Worm (Caenorhabditis elegans): Measurements from ENCODE around the gene Y6G8.6.

Y6G8.6 gene

DNA sequence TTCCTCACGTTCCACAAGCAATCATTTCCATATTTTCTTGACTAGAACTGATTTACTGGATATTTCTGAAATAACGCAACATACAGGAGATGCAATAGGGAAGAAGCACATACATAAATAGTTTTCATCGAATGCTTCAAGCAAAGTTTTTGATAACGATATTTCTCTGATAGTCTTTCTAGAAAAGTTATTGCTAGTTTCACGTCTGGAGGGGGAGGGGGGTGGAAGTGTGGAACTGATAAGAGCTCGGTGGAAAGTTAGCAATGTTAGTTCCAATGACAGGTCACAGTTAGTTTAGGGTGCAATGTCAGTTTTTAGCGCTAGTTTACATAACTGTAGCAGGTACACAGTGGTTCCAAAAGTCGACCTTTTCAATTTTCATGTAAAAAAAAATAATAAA, at the start of gene Y6G8.6:
Gene Y6G8.6 (minus strand): TSS at position 98 of the 400 bp plus-strand sequence.
- no peak for TF ChIP-seq ztf-29 (GFP tag; IDR thresholded peaks at IDR 0.05)
- TF ChIP-seq klf-2 (GFP tag; conservative IDR thresholded peaks at IDR 0.05), result no peak
- no peak for TF ChIP-seq med-1 (GFP tag; optimal IDR thresholded peaks at IDR 0.05; ENCODE audit: insufficient read depth)
- no peak for TF ChIP-seq flt-1 (GFP tag; IDR thresholded peaks at IDR 0.05)

DNA sequence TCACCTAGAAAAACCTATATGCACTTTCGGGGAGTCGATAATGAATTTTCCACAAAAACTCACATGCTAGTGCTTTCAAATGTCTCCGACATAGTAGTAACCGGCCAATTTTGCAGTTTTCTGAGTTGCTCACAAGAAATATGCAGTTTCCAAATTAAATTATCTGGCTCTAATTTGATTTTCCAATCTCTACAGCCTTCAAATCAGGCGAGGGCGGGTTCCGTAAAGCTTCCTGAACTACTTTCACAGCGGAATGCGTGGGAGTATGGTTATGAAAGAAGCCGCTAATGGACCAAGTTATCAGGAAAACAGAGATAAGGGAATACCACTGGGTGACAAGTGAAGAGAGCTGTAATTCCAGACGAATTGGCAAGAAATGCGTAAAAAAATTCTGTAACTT, 49.2 kb upstream of the Y6G8.6 start, which contains the start of gene F59A1.11:
Gene F59A1.11 (minus strand): TSS at position 101 of the 400 bp plus-strand sequence.
- TF ChIP-seq med-1 (GFP tag; optimal IDR thresholded peaks at IDR 0.05; ENCODE audit: insufficient read depth) (no peak), ztf-23 (GFP tag; IDR thresholded peaks at IDR 0.05) (no peak), klf-2 (GFP tag; conservative IDR thresholded peaks at IDR 0.05) (no peak), cog-1 (tag; optimal IDR thresholded peaks at IDR 0.05) (no peak), ztf-29 (GFP tag; IDR thresholded peaks at IDR 0.05) (no peak), T22C8.4 (GFP tag; IDR thresholded peaks at IDR 0.05) (no peak), flt-1 (GFP tag; IDR thresholded peaks at IDR 0.05) (no peak), tab-1 (GFP tag; IDR thresholded peaks at IDR 0.05) (no peak), ref-1 (GFP tag; conservative IDR thresholded peaks at IDR 0.05) (no peak)

DNA sequence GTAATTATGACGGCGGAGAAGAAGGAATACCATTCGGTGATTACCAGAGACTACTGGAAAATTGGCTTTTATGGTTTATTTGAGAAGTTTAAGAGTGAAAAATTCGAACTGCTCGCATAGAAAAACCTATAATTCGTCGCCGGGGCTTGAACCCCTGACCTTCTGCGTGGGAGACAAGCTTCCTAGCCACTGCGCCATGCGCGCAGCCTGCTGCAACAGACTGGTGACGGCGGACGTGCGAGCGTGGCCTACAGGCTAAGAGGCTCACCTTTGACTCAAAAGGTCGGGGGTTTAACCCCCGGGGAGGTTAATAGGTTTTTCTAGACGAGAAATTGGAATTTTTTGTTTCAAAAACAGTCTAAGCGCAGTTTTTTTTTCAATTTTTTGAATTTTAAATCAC, 47.7 kb upstream of the Y6G8.6 start:
- TF ChIP-seq ztf-23 (GFP tag; IDR thresholded peaks at IDR 0.05), result no peak
- no peak for TF ChIP-seq med-1 (GFP tag; optimal IDR thresholded peaks at IDR 0.05; ENCODE audit: insufficient read depth)
- TF ChIP-seq flt-1 (GFP tag; IDR thresholded peaks at IDR 0.05), result no peak
- no peak for TF ChIP-seq cog-1 (tag; optimal IDR thresholded peaks at IDR 0.05)
- no peak for TF ChIP-seq ref-1 (GFP tag; conservative IDR thresholded peaks at IDR 0.05)
- no peak for TF ChIP-seq tab-1 (GFP tag; IDR thresholded peaks at IDR 0.05)
- no peak for TF ChIP-seq ztf-29 (GFP tag; IDR thresholded peaks at IDR 0.05)
- no peak for TF ChIP-seq T22C8.4 (GFP tag; IDR thresholded peaks at IDR 0.05)
- no peak for TF ChIP-seq klf-2 (GFP tag; conservative IDR thresholded peaks at IDR 0.05)

DNA sequence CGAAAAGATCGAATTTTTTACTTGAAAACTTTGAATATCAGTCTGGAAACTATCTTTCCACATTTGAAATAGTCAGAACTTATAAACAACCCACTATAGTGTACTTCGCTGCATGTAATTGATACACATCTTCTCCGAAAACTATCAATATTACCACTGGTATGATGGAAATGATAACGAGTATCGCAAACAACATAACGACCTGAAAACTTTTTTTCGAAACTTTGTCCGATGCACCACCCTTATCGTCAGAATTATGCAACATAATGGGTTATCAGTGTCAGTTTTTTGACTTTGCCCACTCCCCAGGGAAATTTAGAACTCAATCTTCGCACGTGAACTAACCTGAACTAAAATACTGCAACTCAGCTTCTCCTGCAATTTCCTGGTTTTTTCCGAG, 45.6 kb upstream of the Y6G8.6 start:
- TF ChIP-seq cog-1 (tag; optimal IDR thresholded peaks at IDR 0.05), result no peak
- TF ChIP-seq ztf-29 (GFP tag; IDR thresholded peaks at IDR 0.05), result no peak
- TF ChIP-seq T22C8.4 (GFP tag; IDR thresholded peaks at IDR 0.05), result no peak

DNA sequence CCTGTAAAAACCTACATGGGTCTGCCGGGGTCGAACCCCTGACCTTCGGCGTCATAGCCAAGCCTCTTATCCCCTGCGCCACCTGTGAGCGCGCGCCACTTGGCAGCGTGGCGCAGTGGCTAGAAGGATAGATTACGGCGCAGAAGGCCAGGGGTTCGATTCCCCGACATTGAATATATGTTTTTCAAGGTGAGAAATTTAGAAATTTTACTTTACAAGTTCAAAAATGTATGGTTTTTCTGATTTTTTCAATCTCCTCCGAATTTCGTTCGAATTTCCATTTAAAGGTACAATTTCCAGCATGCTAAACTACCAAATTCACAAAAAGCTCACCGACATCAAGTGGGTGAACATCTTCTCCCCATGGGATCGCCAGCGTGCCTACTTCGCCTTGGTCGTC, 43.3 kb upstream of the Y6G8.6 start, which contains the start of gene dgat-2:
Gene dgat-2 (plus strand): TSS at position 301 of the 400 bp plus-strand sequence.
- TF ChIP-seq tab-1 (GFP tag; IDR thresholded peaks at IDR 0.05), result no peak
- TF ChIP-seq med-1 (GFP tag; optimal IDR thresholded peaks at IDR 0.05; ENCODE audit: insufficient read depth), result no peak
- TF ChIP-seq klf-2 (GFP tag; conservative IDR thresholded peaks at IDR 0.05), result no peak
- no peak for TF ChIP-seq ztf-29 (GFP tag; IDR thresholded peaks at IDR 0.05)
- no peak for TF ChIP-seq ztf-23 (GFP tag; IDR thresholded peaks at IDR 0.05)
- TF ChIP-seq ref-1 (GFP tag; conservative IDR thresholded peaks at IDR 0.05), result no peak

DNA sequence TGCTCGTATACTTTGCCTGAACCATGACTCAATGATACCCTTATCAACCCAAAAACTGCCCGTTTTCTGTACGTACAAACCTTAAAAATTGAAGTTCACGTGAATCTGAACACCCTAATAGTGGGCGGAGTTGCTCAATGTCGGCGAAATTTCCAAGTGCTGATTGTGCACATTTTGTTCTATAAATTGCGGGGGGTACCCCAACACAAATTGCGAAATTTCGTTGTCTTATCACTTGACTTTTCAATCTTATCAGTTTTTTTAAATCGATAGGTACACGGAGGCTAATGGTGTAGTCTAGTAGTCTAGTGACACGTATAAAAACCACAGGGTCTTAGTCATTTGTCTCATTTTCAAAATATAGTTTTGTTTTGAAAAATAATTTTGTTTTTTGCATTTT, 42.5 kb upstream of the Y6G8.6 start, which contains the start of gene fbxa-108:
Gene fbxa-108 (minus strand): TSS at position 158 of the 400 bp plus-strand sequence.
- no peak for TF ChIP-seq cog-1 (tag; optimal IDR thresholded peaks at IDR 0.05)
- no peak for TF ChIP-seq klf-2 (GFP tag; conservative IDR thresholded peaks at IDR 0.05)
- no peak for TF ChIP-seq ztf-23 (GFP tag; IDR thresholded peaks at IDR 0.05)
- TF ChIP-seq med-1 (GFP tag; optimal IDR thresholded peaks at IDR 0.05; ENCODE audit: insufficient read depth), result no peak
- TF ChIP-seq ztf-29 (GFP tag; IDR thresholded peaks at IDR 0.05), result no peak
- no peak for TF ChIP-seq tab-1 (GFP tag; IDR thresholded peaks at IDR 0.05)
- no peak for TF ChIP-seq flt-1 (GFP tag; IDR thresholded peaks at IDR 0.05)
- no peak for TF ChIP-seq T22C8.4 (GFP tag; IDR thresholded peaks at IDR 0.05)
- no peak for TF ChIP-seq ref-1 (GFP tag; conservative IDR thresholded peaks at IDR 0.05)

DNA sequence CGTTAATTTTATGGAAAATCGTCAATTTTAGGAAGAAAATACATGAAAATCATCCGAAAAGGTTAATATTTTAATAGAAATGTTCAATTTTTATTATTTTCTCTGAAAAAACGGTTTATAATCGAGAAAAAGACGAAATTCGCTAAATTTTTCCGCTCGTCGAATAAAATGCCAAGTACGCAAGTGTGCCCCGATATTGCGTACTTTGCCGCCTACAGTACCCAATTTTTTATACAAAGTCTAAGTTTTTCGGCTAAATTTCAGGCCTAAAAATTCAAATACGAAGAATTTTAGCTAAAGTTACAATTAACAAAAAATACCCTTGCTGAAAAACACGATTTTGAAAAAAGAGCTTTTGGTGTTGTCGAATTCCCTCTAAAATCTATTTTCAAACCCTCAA, 42.1 kb upstream of the Y6G8.6 start:
- TF ChIP-seq tab-1 (GFP tag; IDR thresholded peaks at IDR 0.05) (no peak), ztf-23 (GFP tag; IDR thresholded peaks at IDR 0.05) (no peak), T22C8.4 (GFP tag; IDR thresholded peaks at IDR 0.05) (no peak), ztf-29 (GFP tag; IDR thresholded peaks at IDR 0.05) (no peak), klf-2 (GFP tag; conservative IDR thresholded peaks at IDR 0.05) (no peak), cog-1 (tag; optimal IDR thresholded peaks at IDR 0.05) (no peak), ref-1 (GFP tag; conservative IDR thresholded peaks at IDR 0.05) (no peak), med-1 (GFP tag; optimal IDR thresholded peaks at IDR 0.05; ENCODE audit: insufficient read depth) (no peak), flt-1 (GFP tag; IDR thresholded peaks at IDR 0.05) (no peak)

DNA sequence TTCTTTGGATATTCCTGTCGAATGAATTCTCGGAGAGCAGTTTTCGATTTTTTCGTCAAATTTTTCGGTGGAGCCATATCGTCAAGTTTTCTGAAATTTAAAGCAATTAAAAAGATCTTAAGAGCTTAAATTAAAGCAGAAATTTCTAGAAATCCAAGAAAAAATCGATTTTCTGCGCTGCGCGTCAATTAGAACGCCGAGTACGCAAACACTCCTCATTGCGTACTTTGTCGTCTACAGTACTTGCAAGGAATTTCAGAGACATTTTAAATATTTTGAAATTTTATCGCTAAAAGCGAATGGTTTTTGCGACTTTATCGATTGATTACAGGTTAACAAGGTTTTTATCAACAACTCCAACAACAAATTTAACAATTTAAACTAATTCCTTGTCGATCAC, 38.5 kb upstream of the Y6G8.6 start:
- no peak for TF ChIP-seq cog-1 (tag; optimal IDR thresholded peaks at IDR 0.05)
- no peak for TF ChIP-seq ztf-29 (GFP tag; IDR thresholded peaks at IDR 0.05)
- no peak for TF ChIP-seq klf-2 (GFP tag; conservative IDR thresholded peaks at IDR 0.05)
- no peak for TF ChIP-seq T22C8.4 (GFP tag; IDR thresholded peaks at IDR 0.05)
- no peak for TF ChIP-seq ref-1 (GFP tag; conservative IDR thresholded peaks at IDR 0.05)
- TF ChIP-seq med-1 (GFP tag; optimal IDR thresholded peaks at IDR 0.05; ENCODE audit: insufficient read depth), result no peak
- TF ChIP-seq tab-1 (GFP tag; IDR thresholded peaks at IDR 0.05), result no peak
- TF ChIP-seq flt-1 (GFP tag; IDR thresholded peaks at IDR 0.05), result no peak
- no peak for TF ChIP-seq ztf-23 (GFP tag; IDR thresholded peaks at IDR 0.05)

DNA sequence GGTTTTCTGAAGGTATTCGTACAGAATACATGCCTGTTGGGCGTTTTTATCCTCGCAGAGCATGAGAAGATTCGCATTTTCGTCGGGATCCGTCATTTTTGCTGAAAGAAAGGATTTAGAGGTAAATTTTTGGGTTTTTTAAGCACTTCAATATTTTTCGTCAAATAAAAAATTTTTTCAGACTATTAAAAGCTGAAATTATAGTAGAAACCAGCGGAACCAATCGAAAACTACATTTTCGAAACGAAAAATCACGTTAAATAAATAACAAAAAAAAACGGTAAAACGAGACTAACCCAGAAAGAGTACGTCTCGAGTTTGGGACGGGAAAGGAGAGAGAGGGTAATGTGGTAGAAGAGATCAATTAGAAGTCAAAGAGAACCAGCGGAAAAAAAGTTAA, 33.7 kb upstream of the Y6G8.6 start, which contains the start of gene fbxa-192:
Gene fbxa-192 (minus strand): TSS at position 101 of the 400 bp plus-strand sequence.
- TF ChIP-seq ref-1 (GFP tag; conservative IDR thresholded peaks at IDR 0.05) (no peak), T22C8.4 (GFP tag; IDR thresholded peaks at IDR 0.05) (no peak), klf-2 (GFP tag; conservative IDR thresholded peaks at IDR 0.05) (no peak), ztf-29 (GFP tag; IDR thresholded peaks at IDR 0.05) (no peak), flt-1 (GFP tag; IDR thresholded peaks at IDR 0.05) (no peak), med-1 (GFP tag; optimal IDR thresholded peaks at IDR 0.05; ENCODE audit: insufficient read depth) (no peak), tab-1 (GFP tag; IDR thresholded peaks at IDR 0.05) (no peak), cog-1 (tag; optimal IDR thresholded peaks at IDR 0.05) (no peak), ztf-23 (GFP tag; IDR thresholded peaks at IDR 0.05) (no peak)

DNA sequence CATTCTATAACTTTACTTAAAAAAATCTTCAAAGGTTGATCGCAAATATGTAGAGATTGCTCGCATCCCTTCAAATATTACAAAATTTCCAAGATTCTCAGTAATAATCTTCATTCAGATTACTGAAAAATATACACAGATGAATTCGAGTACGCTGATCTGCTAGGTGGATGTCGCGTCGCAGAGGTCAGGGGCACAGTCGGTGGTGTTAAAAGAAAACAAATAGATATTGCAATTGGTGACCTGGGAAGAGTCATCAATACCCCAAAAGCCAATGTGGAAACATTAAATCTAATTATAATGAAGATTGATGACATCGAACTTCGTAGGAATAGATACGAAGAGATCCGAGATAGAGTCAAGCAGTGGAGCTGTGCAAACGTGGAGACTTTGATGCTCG, 11.9 kb upstream of the Y6G8.6 start, which contains the start of gene F57G4.10:
Gene F57G4.10 (plus strand): TSS at position 301 of the 400 bp plus-strand sequence.
- TF ChIP-seq med-1 (GFP tag; optimal IDR thresholded peaks at IDR 0.05; ENCODE audit: insufficient read depth), result no peak
- no peak for TF ChIP-seq flt-1 (GFP tag; IDR thresholded peaks at IDR 0.05)
